Worm (Caenorhabditis elegans): ENCODE measurements around the gene F38B2.2.

DNA sequence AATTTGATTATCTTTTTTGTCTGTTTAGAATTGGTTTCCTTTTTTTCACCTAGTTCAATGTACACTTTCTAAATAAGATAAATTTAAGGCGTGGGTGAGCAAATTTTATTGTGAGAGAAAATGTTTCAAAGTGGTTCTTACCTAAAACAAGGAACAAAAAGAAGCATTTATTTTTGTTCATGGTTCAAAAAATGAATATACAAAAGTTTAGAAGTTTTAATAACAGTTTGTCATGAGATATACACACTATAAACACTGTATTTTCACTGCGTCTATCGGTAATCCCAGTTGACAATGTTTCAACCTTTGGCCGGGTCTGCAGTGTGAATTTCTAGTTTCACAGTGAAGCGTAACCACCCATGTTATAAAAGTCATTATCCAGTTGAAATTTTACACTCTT, 36.2 kb upstream of the F38B2.2 start, which contains the start of gene F08G12.11:
- no peak for TF ChIP-seq tbx-37 (GFP tag; conservative IDR thresholded peaks at IDR 0.05)
- TF ChIP-seq hmg-4 (GFP tag; optimal IDR thresholded peaks at IDR 0.05), result no peak
- TF ChIP-seq flt-1 (GFP tag; IDR thresholded peaks at IDR 0.05), result no peak
- no peak for TF ChIP-seq ama-1 (optimal IDR thresholded peaks at IDR 0.05)
- no peak for TF ChIP-seq hnd-1 (tag; optimal IDR thresholded peaks at IDR 0.05)
- no peak for TF ChIP-seq pes-1 (GFP tag; IDR thresholded peaks at IDR 0.05)
- no peak for TF ChIP-seq B0310.2 (tag; optimal IDR thresholded peaks at IDR 0.05)
- TF ChIP-seq tbx-11 (GFP tag; IDR thresholded peaks at IDR 0.05), result no peak
- no peak for TF ChIP-seq ceh-36 (tag; optimal IDR thresholded peaks at IDR 0.05)
- TF ChIP-seq sea-1 (GFP tag; conservative IDR thresholded peaks at IDR 0.05), result no peak
- TF ChIP-seq scrt-1 (GFP tag; IDR thresholded peaks at IDR 0.05), result no peak
- TF ChIP-seq aly-1 (tag; optimal IDR thresholded peaks at IDR 0.05), result no peak

Measured in whole organism, early embryonic.